Worm (Caenorhabditis elegans): ENCODE measurements around the gene C26B9.6.

- TF ChIP-seq dao-5 (tag; optimal IDR thresholded peaks at IDR 0.05), result no peak
- no peak for TF ChIP-seq W03F9.2 (tag; optimal IDR thresholded peaks at IDR 0.05)
These were observed at the start of gene C26B9.6 for ce11 chrX:5335368-5335767.

All from whole organism, L4/young adult.